Fruit fly (Drosophila melanogaster): ENCODE measurements around the gene Sras.

dm6 chr3L:5610582-5610981 is 47.0 kb downstream of the Sras start:
- TF ChIP-seq pan (optimal IDR thresholded peaks at IDR 0.05) = no peak
- TF ChIP-seq tai (GFP tag; optimal IDR thresholded peaks at IDR 0.05) = no peak
- TF ChIP-seq brk (GFP tag; optimal IDR thresholded peaks at IDR 0.05) = no peak
- no peak for TF ChIP-seq Abd-B (GFP tag; optimal IDR thresholded peaks at IDR 0.05)
- TF ChIP-seq psq (GFP tag; optimal IDR thresholded peaks at IDR 0.05) = no peak
- TF ChIP-seq usp (GFP tag; optimal IDR thresholded peaks at IDR 0.05) = no peak
- no peak for TF ChIP-seq Hr78 (GFP tag; optimal IDR thresholded peaks at IDR 0.05)
- no peak for TF ChIP-seq CG9705 (GFP tag; optimal IDR thresholded peaks at IDR 0.05)
- TF ChIP-seq h (GFP tag; optimal IDR thresholded peaks at IDR 0.05) = no peak
- no peak for TF ChIP-seq Dfd (GFP tag; optimal IDR thresholded peaks at IDR 0.05)
- TF ChIP-seq Myc (optimal IDR thresholded peaks at IDR 0.05) = no peak
- no peak for TF ChIP-seq foxo (GFP tag; optimal IDR thresholded peaks at IDR 0.05)
- TF ChIP-seq woc (GFP tag; optimal IDR thresholded peaks at IDR 0.05) = no peak
- TF ChIP-seq lola (GFP tag; optimal IDR thresholded peaks at IDR 0.05) = no peak

All from whole organism, wandering third instar larva.